Worm (Caenorhabditis elegans): ENCODE measurements around the gene srh-201.

ce11 chrV:9001175-9001574, 12.5 kb downstream of the srh-201 start, which contains the start of gene F59E11.2:
- TF ChIP-seq T22C8.4 (GFP tag; IDR thresholded peaks at IDR 0.05) (no peak), flt-1 (GFP tag; IDR thresholded peaks at IDR 0.05) (no peak), ztf-23 (GFP tag; IDR thresholded peaks at IDR 0.05) (no peak), tab-1 (GFP tag; IDR thresholded peaks at IDR 0.05) (no peak), ztf-29 (GFP tag; IDR thresholded peaks at IDR 0.05) (no peak), med-1 (GFP tag; optimal IDR thresholded peaks at IDR 0.05; ENCODE audit: insufficient read depth) (no peak)

All from whole organism, midembryonic.